Worm (Caenorhabditis elegans) whole organism, late embryonic: ENCODE measurements around the gene C05D2.8.

Experiments
- C38D4.7 ChIP-seq: fragments of 200-800 bp; sonication (Bioruptor generic); optimal IDR thresholded peaks from 2 replicates; lab custom pipeline; 2018; ENCODE audit warnings: mild to moderate bottlenecking, missing genetic modification characterization, moderate library complexity, missing compliant biosample characterization
- F13H6.1 ChIP-seq: sonication (generic microtip); optimal IDR thresholded peaks from 2 replicates; lab custom pipeline; 2016; ENCODE audit warnings: missing genetic modification characterization, missing compliant biosample characterization
- K09A11.1 ChIP-seq: sonication (generic microtip); optimal IDR thresholded peaks from 2 replicates; lab custom pipeline; 2017; ENCODE audit warnings: antibody characterized with exemption, mild to moderate bottlenecking, missing genetic modification characterization, missing compliant biosample characterization; ENCODE audit not compliant: insufficient read depth
- T23F11.4 ChIP-seq: fragments of 200-800 bp; sonication (Bioruptor generic); optimal IDR thresholded peaks from 2 replicates; lab custom pipeline; 2018; ENCODE audit warnings: mild to moderate bottlenecking, missing genetic modification characterization, missing compliant biosample characterization
- Y22D7AL.16 ChIP-seq: sonication (generic microtip); optimal IDR thresholded peaks from 2 replicates; lab custom pipeline; 2016; ENCODE audit warnings: missing genetic modification characterization, missing compliant biosample characterization
- ama-1 ChIP-seq: fragments of 150-350 bp; optimal IDR thresholded peaks from 2 replicates; lab custom pipeline; 2014
- ceh-14 ChIP-seq: sonication (generic microtip); optimal IDR thresholded peaks from 2 replicates; lab custom pipeline; 2016; ENCODE audit warnings: missing genotype, missing genetic modification characterization, missing compliant biosample characterization
- ceh-18 ChIP-seq: sonication (generic microtip); optimal IDR thresholded peaks from 2 replicates; lab custom pipeline; 2016; ENCODE audit warnings: missing genetic modification characterization, missing compliant biosample characterization
- ceh-19 ChIP-seq: fragments of 200-800 bp; sonication (Bioruptor generic); optimal IDR thresholded peaks from 2 replicates; lab custom pipeline; 2018; ENCODE audit warnings: mild to moderate bottlenecking, missing genetic modification characterization, missing compliant biosample characterization
- ceh-22 ChIP-seq: sonication (generic microtip); optimal IDR thresholded peaks from 2 replicates; lab custom pipeline; 2017; ENCODE audit warnings: missing biosample characterization, missing genetic modification characterization
- ceh-24 ChIP-seq: sonication (generic microtip); optimal IDR thresholded peaks from 2 replicates; lab custom pipeline; 2016; ENCODE audit warnings: mild to moderate bottlenecking, missing genetic modification characterization, missing compliant biosample characterization
- ceh-30 ChIP-seq: fragments of 150-350 bp; optimal IDR thresholded peaks from 2 replicates; lab custom pipeline; 2014; ENCODE audit warnings: missing biosample characterization, missing genetic modification characterization
- ceh-34 ChIP-seq: sonication (generic microtip); optimal IDR thresholded peaks from 2 replicates; lab custom pipeline; 2016; ENCODE audit warnings: mild to moderate bottlenecking, missing genetic modification characterization, missing compliant biosample characterization
- ceh-48 ChIP-seq: sonication (generic microtip); optimal IDR thresholded peaks from 2 replicates; lab custom pipeline; 2016; ENCODE audit warnings: missing genetic modification characterization, inconsistent platforms, missing compliant biosample characterization
- ceh-9 ChIP-seq: sonication (generic microtip); optimal IDR thresholded peaks from 2 replicates; lab custom pipeline; 2016; ENCODE audit warnings: mild to moderate bottlenecking, missing genetic modification characterization, inconsistent platforms, missing compliant biosample characterization
- dmd-4 ChIP-seq: sonication (generic microtip); optimal IDR thresholded peaks from 2 replicates; lab custom pipeline; 2016; ENCODE audit warnings: borderline replicate concordance, missing genetic modification characterization, missing compliant biosample characterization
- dve-1 ChIP-seq: sonication (generic microtip); optimal IDR thresholded peaks from 2 replicates; lab custom pipeline; 2017; ENCODE audit warnings: antibody characterized with exemption, mild to moderate bottlenecking, missing genetic modification characterization, missing compliant biosample characterization
- elt-2 ChIP-seq: sonication (generic microtip); optimal IDR thresholded peaks from 2 replicates; lab custom pipeline; 2016; ENCODE audit warnings: missing genetic modification reagents, missing genetic modification characterization, missing compliant biosample characterization
- ets-4 ChIP-seq: sonication (generic microtip); optimal IDR thresholded peaks from 2 replicates; lab custom pipeline; 2016; ENCODE audit warnings: missing genetic modification characterization, missing compliant biosample characterization
- eyg-1 ChIP-seq: sonication (generic microtip); optimal IDR thresholded peaks from 2 replicates; lab custom pipeline; 2016; ENCODE audit warnings: missing genotype, missing genetic modification characterization, missing compliant biosample characterization
- fax-1 ChIP-seq: sonication (generic microtip); optimal IDR thresholded peaks from 2 replicates; lab custom pipeline; 2016; ENCODE audit warnings: missing genotype, missing genetic modification characterization, missing compliant biosample characterization
- fkh-10 ChIP-seq: fragments of 150-350 bp; optimal IDR thresholded peaks from 2 replicates; lab custom pipeline; 2014; ENCODE audit warnings: missing biosample characterization, missing genetic modification reagents, missing genetic modification characterization
- gmeb-2 ChIP-seq: sonication (generic microtip); optimal IDR thresholded peaks from 2 replicates; lab custom pipeline; 2016; ENCODE audit warnings: missing genetic modification characterization, inconsistent platforms, missing compliant biosample characterization
- hlh-13 ChIP-seq: fragments of 200-800 bp; sonication (Bioruptor generic); optimal IDR thresholded peaks from 2 replicates; lab custom pipeline; 2018; ENCODE audit warnings: mild to moderate bottlenecking, missing genetic modification characterization, missing compliant biosample characterization
- hlh-15 ChIP-seq: sonication (generic microtip); optimal IDR thresholded peaks from 2 replicates; lab custom pipeline; 2016; ENCODE audit warnings: missing genetic modification characterization, missing compliant biosample characterization
- hlh-6 ChIP-seq: sonication (generic microtip); optimal IDR thresholded peaks from 2 replicates; lab custom pipeline; 2016; ENCODE audit warnings: missing genotype, missing genetic modification characterization, missing compliant biosample characterization
- lim-6 ChIP-seq: sonication (generic microtip); optimal IDR thresholded peaks from 2 replicates; lab custom pipeline; 2016; ENCODE audit warnings: missing genetic modification characterization, missing compliant biosample characterization
- lin-11 ChIP-seq: fragments of 200-800 bp; sonication (Bioruptor generic); optimal IDR thresholded peaks from 2 replicates; lab custom pipeline; 2018; ENCODE audit warnings: mild to moderate bottlenecking, missing genetic modification characterization, missing compliant biosample characterization
- madf-2 ChIP-seq: sonication (generic microtip); optimal IDR thresholded peaks from 2 replicates; lab custom pipeline; 2017; ENCODE audit warnings: missing genetic modification characterization, missing compliant biosample characterization
- nhr-11 ChIP-seq: fragments of 150-350 bp; optimal IDR thresholded peaks from 2 replicates; lab custom pipeline; 2014; ENCODE audit warnings: missing biosample characterization, missing genetic modification characterization
- nhr-232 ChIP-seq: sonication (generic microtip); optimal IDR thresholded peaks from 2 replicates; lab custom pipeline; 2016; ENCODE audit warnings: missing genetic modification characterization, missing compliant biosample characterization
- odd-2 ChIP-seq: sonication (generic microtip); optimal IDR thresholded peaks from 2 replicates; lab custom pipeline; 2017; ENCODE audit warnings: antibody characterized with exemption, mild to moderate bottlenecking, missing genetic modification characterization, missing compliant biosample characterization
- pag-3 ChIP-seq: sonication (generic microtip); optimal IDR thresholded peaks from 2 replicates; lab custom pipeline; 2016; ENCODE audit warnings: missing compliant biosample characterization, missing genetic modification characterization, borderline replicate concordance
- pat-9 ChIP-seq: fragments of 200-800 bp; sonication (Bioruptor generic); optimal IDR thresholded peaks from 2 replicates; lab custom pipeline; 2018; ENCODE audit warnings: mild to moderate bottlenecking, missing genetic modification characterization, moderate library complexity, missing compliant biosample characterization
- pax-1 ChIP-seq: fragments of 150-350 bp; optimal IDR thresholded peaks from 2 replicates; lab custom pipeline; 2014; ENCODE audit warnings: missing biosample characterization, missing genetic modification characterization
- pha-4 ChIP-seq: fragments of 150-350 bp; optimal IDR thresholded peaks from 2 replicates; lab custom pipeline; 2018; ENCODE audit warnings: missing biosample characterization, missing genetic modification reagents, missing genetic modification characterization
- pqm-1 ChIP-seq: sonication (generic microtip); optimal IDR thresholded peaks from 2 replicates; lab custom pipeline; 2016; ENCODE audit warnings: missing genetic modification characterization, missing compliant biosample characterization
- pros-1 ChIP-seq: fragments of 150-350 bp; optimal IDR thresholded peaks from 2 replicates; lab custom pipeline; 2014; ENCODE audit warnings: missing biosample characterization, missing genetic modification reagents, missing genetic modification characterization
- rnt-1 ChIP-seq: sonication (generic microtip); optimal IDR thresholded peaks from 2 replicates; lab custom pipeline; 2016; ENCODE audit warnings: missing genetic modification characterization, missing compliant biosample characterization
- sox-2 ChIP-seq: fragments of 200-800 bp; sonication (Bioruptor generic); IDR thresholded peaks from 2 replicates; pipeline ENCODE4 v1.3.6; 2022; ENCODE audit warnings: missing genetic modification reagents, missing genetic modification characterization, missing compliant biosample characterization
- sox-4 ChIP-seq: sonication (generic microtip); optimal IDR thresholded peaks from 2 replicates; lab custom pipeline; 2017; ENCODE audit warnings: mild to moderate bottlenecking, missing genetic modification characterization, inconsistent platforms, missing compliant biosample characterization
- syd-9 ChIP-seq: sonication (generic microtip); optimal IDR thresholded peaks from 2 replicates; lab custom pipeline; 2016; ENCODE audit warnings: mild to moderate bottlenecking, missing genetic modification characterization, moderate library complexity, missing compliant biosample characterization
- tbx-2 ChIP-seq: sonication (generic microtip); optimal IDR thresholded peaks from 2 replicates; lab custom pipeline; 2016; ENCODE audit warnings: missing genetic modification characterization, missing compliant biosample characterization
- ttx-3 ChIP-seq: sonication (generic microtip); optimal IDR thresholded peaks from 2 replicates; lab custom pipeline; 2016; ENCODE audit warnings: missing genetic modification reagents, missing genetic modification characterization, missing compliant biosample characterization
- unc-3 ChIP-seq, 2 experiments: fragments of 200-800 bp in 1 of 2; sonication (Bioruptor generic) in 1 of 2; sonication (generic microtip) in 1 of 2; conservative IDR thresholded peaks in 1 of 2; optimal IDR thresholded peaks in 1 of 2; 2 replicates each; pipeline versions ENCODE4 v1.3.6 to Lab custom; 2016 to 2022; ENCODE audit warnings: missing compliant biosample characterization in 2 of 2, missing genetic modification characterization in 2 of 2, missing genetic modification reagents in 1 of 2
- unc-42 ChIP-seq: sonication (generic microtip); optimal IDR thresholded peaks from 2 replicates; lab custom pipeline; 2016; ENCODE audit warnings: missing genotype, missing genetic modification characterization, missing compliant biosample characterization
- unc-55 ChIP-seq: sonication (generic microtip); optimal IDR thresholded peaks from 2 replicates; lab custom pipeline; 2017; ENCODE audit warnings: missing biosample characterization, missing genetic modification reagents, missing genetic modification characterization
- unc-86 ChIP-seq: sonication (generic microtip); optimal IDR thresholded peaks from 2 replicates; lab custom pipeline; 2016; ENCODE audit warnings: missing genetic modification characterization, missing compliant biosample characterization
- zip-5 ChIP-seq: sonication (generic microtip); optimal IDR thresholded peaks from 2 replicates; lab custom pipeline; 2016; ENCODE audit warnings: missing genetic modification characterization, missing compliant biosample characterization

C05D2.8 gene

ce11 chrIII:5603439-5603986 is 6.6 kb downstream of the C05D2.8 start, which contains the start of gene madf-11 (continued):
- TF ChIP-seq F13H6.1 (peak; percentile 18), rnt-1 (tag; lab: Kevin White, UChicago) (peak; percentile 74), ama-1 (no peak), pat-9 (tag; lab: Kevin White, UChicago) (no peak), ceh-34 (peak; percentile 26), elt-2 (tag; lab: Kevin White, UChicago) (peak; percentile 36), nhr-232 (tag; lab: Kevin White, UChicago) (no peak), pag-3 (tag; lab: Kevin White, UChicago) (no peak), madf-2 (tag; lab: Kevin White, UChicago) (no peak), dve-1 (tag; lab: Kevin White, UChicago) (no peak), unc-86 (tag; lab: Kevin White, UChicago) (no peak), dmd-4 (tag; lab: Kevin White, UChicago) (peak; percentile 49), ceh-18 (peak; percentile 26), ceh-9 (tag; lab: Kevin White, UChicago) (no peak), pha-4 (tag; lab: Kevin White, UChicago) (no peak), ceh-22 (no peak), odd-2 (tag; lab: Kevin White, UChicago) (no peak), unc-55 (no peak), zip-5 (tag; lab: Kevin White, UChicago) (peak; percentile 27)

- TF ChIP-seq hlh-13 (GFP tag; lab: Kevin White, UChicago) (peak; percentile 89), F13H6.1 (peak; percentile 83), sox-2 (GFP tag; lab: Robert Waterston, UW) (peak; percentile 88), unc-3 (GFP tag; conservative IDR thresholded peaks at IDR 0.05; lab: Robert Waterston, UW) (peak; percentile 80), unc-3 (tag; optimal IDR thresholded peaks at IDR 0.05; lab: Kevin White, UChicago) (peak; percentile 71), ets-4 (tag; lab: Kevin White, UChicago) (peak; percentile 85), hlh-15 (tag; lab: Kevin White, UChicago) (peak; percentile 36), gmeb-2 (tag; lab: Kevin White, UChicago) (peak; percentile 88), pax-1 (tag; lab: Kevin White, UChicago) (no peak), pros-1 (tag; lab: Kevin White, UChicago) (peak; percentile 19), nhr-11 (tag; lab: Kevin White, UChicago) (no peak), ceh-30 (tag; lab: Kevin White, UChicago) (peak; percentile 10), pqm-1 (peak; percentile 66), ama-1 (no peak), rnt-1 (tag; lab: Kevin White, UChicago) (peak; percentile 88), ttx-3 (tag; lab: Kevin White, UChicago) (peak; percentile 91), K09A11.1 (peak; percentile 87), syd-9 (tag; lab: Kevin White, UChicago) (peak; percentile 82), eyg-1 (peak; percentile 91), pat-9 (tag; lab: Kevin White, UChicago) (peak; percentile 97), unc-42 (tag; lab: Kevin White, UChicago) (no peak), tbx-2 (tag; lab: Kevin White, UChicago) (peak; percentile 90), lim-6 (tag; lab: Kevin White, UChicago) (peak; percentile 51), Y22D7AL.16 (tag; lab: Kevin White, UChicago) (peak; percentile 87), ceh-9 (tag; lab: Kevin White, UChicago) (peak; percentile 54), sox-4 (tag; lab: Kevin White, UChicago) (peak; percentile 91), lin-11 (tag; lab: Kevin White, UChicago) (peak; percentile 91), T23F11.4 (peak; percentile 91), hlh-6 (tag; lab: Kevin White, UChicago) (peak; percentile 98), ceh-14 (tag; lab: Kevin White, UChicago) (peak; percentile 84), fkh-10 (no peak), pag-3 (tag; lab: Kevin White, UChicago) (no peak), ceh-24 (peak; percentile 80), fax-1 (tag; lab: Kevin White, UChicago) (peak; percentile 72), elt-2 (tag; lab: Kevin White, UChicago) (peak; percentile 95), C38D4.7 (GFP tag; lab: Kevin White, UChicago) (peak; percentile 90), dve-1 (tag; lab: Kevin White, UChicago) (peak; percentile 93), ceh-19 (GFP tag; lab: Kevin White, UChicago) (peak; percentile 91), ceh-48 (tag; lab: Kevin White, UChicago) (peak; percentile 82)
Measured at ce11 chrIII:5601999-5602398, 8.1 kb downstream of the C05D2.8 start.
